Worm (Caenorhabditis elegans): ENCODE results near the gene chil-2.

Gene chil-2

ce11 chrII:9891823-9892222, 17.4 kb upstream of the chil-2 start:
- TF ChIP-seq lin-11 (tag; optimal IDR thresholded peaks at IDR 0.05) (no peak), elt-1 (tag; optimal IDR thresholded peaks at IDR 0.05) (peak; percentile 83), nhr-77 (tag; optimal IDR thresholded peaks at IDR 0.05) (no peak), sma-9 (GFP tag; optimal IDR thresholded peaks at IDR 0.05) (peak; percentile 79), sma-9 (tag; optimal IDR thresholded peaks at IDR 0.05) (no peak), nhr-10 (tag; optimal IDR thresholded peaks at IDR 0.05) (no peak), egl-27 (tag; optimal IDR thresholded peaks at IDR 0.05) (peak; percentile 18), fos-1 (tag; optimal IDR thresholded peaks at IDR 0.05) (peak; percentile 70), ceh-16 (tag; optimal IDR thresholded peaks at IDR 0.05) (peak; percentile 83)

ce11 chrII:9891031-9891689, 16.8 kb upstream of the chil-2 start, which contains the start of gene vgln-1:
Gene vgln-1, minus strand, starts transcription at chrII:9891081.
- TF ChIP-seq sma-9 (GFP tag; optimal IDR thresholded peaks at IDR 0.05) = no peak
- TF ChIP-seq sma-9 (tag; optimal IDR thresholded peaks at IDR 0.05) = no peak
- TF ChIP-seq C34F6.9 (tag; optimal IDR thresholded peaks at IDR 0.05) = no peak
- no peak for TF ChIP-seq peb-1 (tag; optimal IDR thresholded peaks at IDR 0.05)
- TF ChIP-seq mdl-1 (tag; optimal IDR thresholded peaks at IDR 0.05) = no peak
- no peak for TF ChIP-seq egl-27 (tag; optimal IDR thresholded peaks at IDR 0.05)
- TF ChIP-seq blmp-1 (tag; optimal IDR thresholded peaks at IDR 0.05; ENCODE audit: insufficient read depth) = no peak
- TF ChIP-seq aly-2 (tag; optimal IDR thresholded peaks at IDR 0.05) = no peak
- peak; percentile 49 for TF ChIP-seq nhr-129 (tag; optimal IDR thresholded peaks at IDR 0.05)
- no peak for TF ChIP-seq zag-1 (tag; optimal IDR thresholded peaks at IDR 0.05)
- TF ChIP-seq sma-3 (GFP tag; optimal IDR thresholded peaks at IDR 0.05) = no peak
- no peak for TF ChIP-seq snpc-4 (tag; optimal IDR thresholded peaks at IDR 0.05)
- TF ChIP-seq nhr-21 (tag; optimal IDR thresholded peaks at IDR 0.05) = no peak
- TF ChIP-seq mab-5 (tag; optimal IDR thresholded peaks at IDR 0.05) = no peak
- peak in 1 of 2 experiments; percentile 26 for TF ChIP-seq lsy-2 (tag; optimal IDR thresholded peaks at IDR 0.05)
- no peak for TF ChIP-seq lin-11 (tag; optimal IDR thresholded peaks at IDR 0.05)
- TF ChIP-seq dmd-4 (tag; optimal IDR thresholded peaks at IDR 0.05) = no peak
- no peak for TF ChIP-seq nhr-10 (tag; optimal IDR thresholded peaks at IDR 0.05)
- no peak for TF ChIP-seq ztf-1 (GFP tag; conservative IDR thresholded peaks at IDR 0.05)
- no peak for TF ChIP-seq alr-1 (tag; optimal IDR thresholded peaks at IDR 0.05)
- no peak for TF ChIP-seq ztf-11 (tag; optimal IDR thresholded peaks at IDR 0.05)
- no peak for TF ChIP-seq ama-1 (optimal IDR thresholded peaks at IDR 0.05)
- no peak for TF ChIP-seq lin-39 (tag; optimal IDR thresholded peaks at IDR 0.05)
- no peak for TF ChIP-seq mbf-1 (tag; optimal IDR thresholded peaks at IDR 0.05)
- TF ChIP-seq nhr-6 (tag; optimal IDR thresholded peaks at IDR 0.05) = no peak
- TF ChIP-seq ztf-4 (tag; optimal IDR thresholded peaks at IDR 0.05) = no peak
- TF ChIP-seq elt-3 (tag; optimal IDR thresholded peaks at IDR 0.05) = no peak
- TF ChIP-seq gmeb-1 (tag; optimal IDR thresholded peaks at IDR 0.05) = no peak
- no peak for TF ChIP-seq nhr-11 (tag; optimal IDR thresholded peaks at IDR 0.05)
- TF ChIP-seq nhr-12 (tag; optimal IDR thresholded peaks at IDR 0.05) = no peak
- no peak for TF ChIP-seq F13H6.1 (tag; optimal IDR thresholded peaks at IDR 0.05)
- TF ChIP-seq nhr-25 (tag; optimal IDR thresholded peaks at IDR 0.05) = peak; percentile 39
- TF ChIP-seq crh-2 (tag; optimal IDR thresholded peaks at IDR 0.05) = peak; percentile 41
- no peak for TF ChIP-seq ceh-16 (tag; optimal IDR thresholded peaks at IDR 0.05)
- TF ChIP-seq ZK546.5 (tag; optimal IDR thresholded peaks at IDR 0.05) = no peak

- TF ChIP-seq zag-1 (tag; optimal IDR thresholded peaks at IDR 0.05) = no peak
- no peak for TF ChIP-seq crh-2 (tag; optimal IDR thresholded peaks at IDR 0.05)
- TF ChIP-seq nhr-237 (tag; optimal IDR thresholded peaks at IDR 0.05) = no peak
- no peak for TF ChIP-seq nhr-23 (tag; optimal IDR thresholded peaks at IDR 0.05)
- TF ChIP-seq sma-3 (GFP tag; optimal IDR thresholded peaks at IDR 0.05) = no peak
- TF ChIP-seq aly-2 (tag; optimal IDR thresholded peaks at IDR 0.05) = no peak
- no peak for TF ChIP-seq ama-1 (optimal IDR thresholded peaks at IDR 0.05)
- TF ChIP-seq skn-1 (tag; optimal IDR thresholded peaks at IDR 0.05) = no peak
- no peak for TF ChIP-seq mab-5 (tag; optimal IDR thresholded peaks at IDR 0.05)
- TF ChIP-seq alr-1 (tag; optimal IDR thresholded peaks at IDR 0.05) = no peak
- TF ChIP-seq lin-11 (tag; optimal IDR thresholded peaks at IDR 0.05) = no peak
- no peak for TF ChIP-seq lin-39 (tag; optimal IDR thresholded peaks at IDR 0.05)
- no peak for TF ChIP-seq snpc-4 (tag; optimal IDR thresholded peaks at IDR 0.05)
Observed at ce11 chrII:9888549-9888948, 14.1 kb upstream of the chil-2 start.

Measured in whole organism, L2 larva.